Worm (Caenorhabditis elegans) whole organism, late embryonic: ENCODE measurements around the gene F13A7.7.
"Not testable (repeated sequence)": the region's sequence is repeated elsewhere in the genome, so short reads cannot be mapped to it uniquely, and the experiment has no call there.

Experiments
- ceh-19 ChIP-seq: fragments of 200-800 bp; sonication (Bioruptor generic); optimal IDR thresholded peaks from 2 replicates; lab custom pipeline; 2018; ENCODE audit warnings: mild to moderate bottlenecking, missing genetic modification characterization, missing compliant biosample characterization
- ets-4 ChIP-seq: sonication (generic microtip); optimal IDR thresholded peaks from 2 replicates; lab custom pipeline; 2016; ENCODE audit warnings: missing genetic modification characterization, missing compliant biosample characterization
- nhr-232 ChIP-seq: sonication (generic microtip); optimal IDR thresholded peaks from 2 replicates; lab custom pipeline; 2016; ENCODE audit warnings: missing genetic modification characterization, missing compliant biosample characterization
- rnt-1 ChIP-seq: sonication (generic microtip); optimal IDR thresholded peaks from 2 replicates; lab custom pipeline; 2016; ENCODE audit warnings: missing genetic modification characterization, missing compliant biosample characterization

DNA sequence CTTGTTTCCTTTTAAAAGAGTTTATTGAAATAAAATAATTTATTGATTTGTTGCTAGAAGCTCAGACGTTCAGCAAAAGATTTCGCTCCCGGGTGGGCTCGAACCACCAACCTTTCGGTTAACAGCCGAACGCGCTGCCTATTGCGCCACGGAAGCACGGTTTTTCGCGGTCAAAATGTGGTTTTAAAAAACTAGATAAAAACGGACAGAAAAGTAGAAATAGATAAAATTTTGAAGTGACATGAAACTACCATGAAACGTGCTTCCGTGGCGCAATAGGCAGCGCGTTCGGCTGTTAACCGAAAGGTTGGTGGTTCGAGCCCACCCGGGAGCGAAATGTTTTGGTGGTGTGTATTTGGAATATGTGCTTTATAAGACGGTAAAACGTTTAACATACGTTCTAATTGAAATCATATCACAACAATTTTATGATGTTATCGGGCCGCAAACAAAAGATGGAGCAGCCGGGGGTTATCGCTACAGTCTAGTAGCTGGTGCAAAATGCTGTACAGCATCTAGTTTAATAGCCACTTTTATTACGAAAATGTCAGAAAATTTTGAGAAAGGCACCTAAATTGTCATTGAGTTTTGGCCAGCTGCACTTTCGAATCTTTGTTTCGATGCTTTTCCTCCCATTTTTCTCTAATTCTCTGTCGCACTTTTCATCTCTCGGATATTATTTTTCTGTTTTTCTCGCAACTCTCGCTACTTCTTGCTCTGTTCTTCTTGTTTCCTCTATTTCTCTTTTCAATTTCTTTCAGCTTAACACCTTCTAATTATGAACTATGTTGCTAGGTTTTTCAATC is 45.1 kb downstream of the F13A7.7 start, which contains the start of gene slc-9B.2:
- not testable (repeated sequence) for TF ChIP-seq ceh-19 (GFP tag; lab: Kevin White, UChicago); rnt-1 (tag; lab: Kevin White, UChicago); nhr-232 (tag; lab: Kevin White, UChicago); ets-4 (tag; lab: Kevin White, UChicago)
